Worm (Caenorhabditis elegans): ENCODE data around the gene col-113.

Gene col-113

ce11 chrIV:7188528-7189422 lies 36.5 kb upstream of the col-113 start, which contains the start of gene srlf-7:
srlf-7 (plus strand) TSS chrIV:7189287.
- TF ChIP-seq zag-1 (tag; optimal IDR thresholded peaks at IDR 0.05) (no peak), ceh-20 (GFP tag; IDR thresholded peaks at IDR 0.05) (0 out of 2 replicates have a peak, but pooled peaks have one; percentile 19), T20F7.1 (GFP tag; optimal IDR thresholded peaks at IDR 0.05) (peak; percentile 75), fos-1 (tag; optimal IDR thresholded peaks at IDR 0.05) (peak; percentile 52), lin-39 (tag; optimal IDR thresholded peaks at IDR 0.05) (no peak), Y48G9A.11 (GFP tag; IDR thresholded peaks at IDR 0.05) (no peak), nhr-11 (tag; optimal IDR thresholded peaks at IDR 0.05) (peak; percentile 32), ZK546.5 (tag; optimal IDR thresholded peaks at IDR 0.05) (no peak), daf-19 (GFP tag; conservative IDR thresholded peaks at IDR 0.05) (no peak), pha-4 (GFP tag; IDR thresholded peaks at IDR 0.05) (peak; percentile 56; the same call in 1 of the 2 replicates), pha-4 (tag; optimal IDR thresholded peaks at IDR 0.05) (no peak), nhr-48 (tag; optimal IDR thresholded peaks at IDR 0.05) (peak; percentile 87), hlh-30 (tag; optimal IDR thresholded peaks at IDR 0.05; ENCODE audit: insufficient read depth) (peak; percentile 77), lir-3 (tag; optimal IDR thresholded peaks at IDR 0.05) (no peak), zip-2 (tag; optimal IDR thresholded peaks at IDR 0.05) (no peak), Y105C5A.15 (GFP tag; IDR thresholded peaks at IDR 0.05) (no peak), daf-16 (GFP tag; optimal IDR thresholded peaks at IDR 0.05) (peak in 1 of 2 experiments; percentile 87), daf-16 (tag; optimal IDR thresholded peaks at IDR 0.05) (peak; percentile 100), D1046.2 (GFP tag; IDR thresholded peaks at IDR 0.05) (no peak), vab-7 (GFP tag; IDR thresholded peaks at IDR 0.05) (no peak), dpl-1 (GFP tag; optimal IDR thresholded peaks at IDR 0.05) (no peak), mep-1 (tag; optimal IDR thresholded peaks at IDR 0.05) (peak; percentile 70), madf-9 (GFP tag; conservative IDR thresholded peaks at IDR 0.05) (no peak), hmg-1.1 (GFP tag; IDR thresholded peaks at IDR 0.05) (no peak), cey-2 (tag; optimal IDR thresholded peaks at IDR 0.05; ENCODE audit: borderline replicate concordance, insufficient read depth) (peak; percentile 36), daf-12 (tag; optimal IDR thresholded peaks at IDR 0.05) (no peak), nhr-25 (tag; optimal IDR thresholded peaks at IDR 0.05; ENCODE audit: borderline replicate concordance, insufficient read depth) (no peak), hlh-11 (tag; optimal IDR thresholded peaks at IDR 0.05) (peak; percentile 95), unc-39 (tag; optimal IDR thresholded peaks at IDR 0.05) (no peak), Y75B8A.6 (GFP tag; IDR thresholded peaks at IDR 0.05) (no peak), set-16 (GFP tag; IDR thresholded peaks at IDR 0.05) (no peak), fkh-10 (GFP tag; optimal IDR thresholded peaks at IDR 0.05) (peak; percentile 41), rbr-2 (tag; optimal IDR thresholded peaks at IDR 0.05) (no peak), nhr-42 (GFP tag; IDR thresholded peaks at IDR 0.05) (no peak), lin-13 (GFP tag; optimal IDR thresholded peaks at IDR 0.05) (no peak), gei-8 (GFP tag; optimal IDR thresholded peaks at IDR 0.05) (no peak), egl-27 (tag; optimal IDR thresholded peaks at IDR 0.05) (no peak), egl-43 (GFP tag; IDR thresholded peaks at IDR 0.05) (no peak), Y5F2A.4 (GFP tag; optimal IDR thresholded peaks at IDR 0.05) (no peak), ctbp-1 (GFP tag; IDR thresholded peaks at IDR 0.05) (no peak), dmd-9 (GFP tag; IDR thresholded peaks at IDR 0.05) (no peak), madf-5 (GFP tag; IDR thresholded peaks at IDR 0.05) (no peak), F37D6.2 (tag; optimal IDR thresholded peaks at IDR 0.05) (no peak), F26F4.8 (GFP tag; conservative IDR thresholded peaks at IDR 0.05) (no peak), F10B5.3 (tag; optimal IDR thresholded peaks at IDR 0.05) (no peak), F44E2.7 (GFP tag; IDR thresholded peaks at IDR 0.05) (no peak), jun-1 (tag; optimal IDR thresholded peaks at IDR 0.05) (peak; percentile 62), nhr-237 (tag; optimal IDR thresholded peaks at IDR 0.05) (no peak), mdt-29 (GFP tag; IDR thresholded peaks at IDR 0.05) (no peak), tra-1 (GFP tag; IDR thresholded peaks at IDR 0.05) (peak; percentile 78)

Measured in whole organism, L4 larva.